Worm (Caenorhabditis elegans) whole organism, late embryonic: ENCODE measurements around the gene drr-1.

ENCODE experiments used
- C08G9.2 ChIP-seq: sonication (generic microtip); optimal IDR thresholded peaks from 2 replicates; lab custom pipeline; 2016; ENCODE audit warnings: mild to moderate bottlenecking, missing genetic modification characterization, moderate library complexity, missing compliant biosample characterization
- K02D7.2 ChIP-seq: sonication (generic microtip); optimal IDR thresholded peaks from 2 replicates; lab custom pipeline; 2017; ENCODE audit warnings: mild to moderate bottlenecking, missing genetic modification characterization, missing compliant biosample characterization
- K09A11.1 ChIP-seq: sonication (generic microtip); optimal IDR thresholded peaks from 2 replicates; lab custom pipeline; 2017; ENCODE audit warnings: antibody characterized with exemption, mild to moderate bottlenecking, missing genetic modification characterization, missing compliant biosample characterization; ENCODE audit not compliant: insufficient read depth
- Y22D7AL.16 ChIP-seq: sonication (generic microtip); optimal IDR thresholded peaks from 2 replicates; lab custom pipeline; 2016; ENCODE audit warnings: missing genetic modification characterization, missing compliant biosample characterization
- ceh-14 ChIP-seq: sonication (generic microtip); optimal IDR thresholded peaks from 2 replicates; lab custom pipeline; 2016; ENCODE audit warnings: missing genotype, missing genetic modification characterization, missing compliant biosample characterization
- ceh-18 ChIP-seq: sonication (generic microtip); optimal IDR thresholded peaks from 2 replicates; lab custom pipeline; 2016; ENCODE audit warnings: missing genetic modification characterization, missing compliant biosample characterization
- ceh-2 ChIP-seq: sonication (generic microtip); optimal IDR thresholded peaks from 2 replicates; lab custom pipeline; 2016; ENCODE audit warnings: missing genotype, missing genetic modification characterization, missing compliant biosample characterization
- ceh-31 ChIP-seq: sonication (generic microtip); optimal IDR thresholded peaks from 2 replicates; lab custom pipeline; 2016; ENCODE audit warnings: missing genetic modification characterization, missing compliant biosample characterization
- ceh-34 ChIP-seq: sonication (generic microtip); optimal IDR thresholded peaks from 2 replicates; lab custom pipeline; 2016; ENCODE audit warnings: mild to moderate bottlenecking, missing genetic modification characterization, missing compliant biosample characterization
- ceh-48 ChIP-seq: sonication (generic microtip); optimal IDR thresholded peaks from 2 replicates; lab custom pipeline; 2016; ENCODE audit warnings: missing genetic modification characterization, inconsistent platforms, missing compliant biosample characterization
- ceh-6 ChIP-seq: fragments of 200-800 bp; sonication (Bioruptor generic); optimal IDR thresholded peaks from 2 replicates; lab custom pipeline; 2018; ENCODE audit warnings: mild to moderate bottlenecking, missing genetic modification characterization, missing compliant biosample characterization
- che-1 ChIP-seq: sonication (generic microtip); optimal IDR thresholded peaks from 2 replicates; lab custom pipeline; 2016; ENCODE audit warnings: mild to moderate bottlenecking, missing genetic modification characterization, missing compliant biosample characterization
- dmd-4 ChIP-seq: sonication (generic microtip); optimal IDR thresholded peaks from 2 replicates; lab custom pipeline; 2016; ENCODE audit warnings: borderline replicate concordance, missing genetic modification characterization, missing compliant biosample characterization
- elt-2 ChIP-seq: sonication (generic microtip); optimal IDR thresholded peaks from 2 replicates; lab custom pipeline; 2016; ENCODE audit warnings: missing genetic modification reagents, missing genetic modification characterization, missing compliant biosample characterization
- ets-4 ChIP-seq: sonication (generic microtip); optimal IDR thresholded peaks from 2 replicates; lab custom pipeline; 2016; ENCODE audit warnings: missing genetic modification characterization, missing compliant biosample characterization
- eyg-1 ChIP-seq: sonication (generic microtip); optimal IDR thresholded peaks from 2 replicates; lab custom pipeline; 2016; ENCODE audit warnings: missing genotype, missing genetic modification characterization, missing compliant biosample characterization
- fax-1 ChIP-seq: sonication (generic microtip); optimal IDR thresholded peaks from 2 replicates; lab custom pipeline; 2016; ENCODE audit warnings: missing genotype, missing genetic modification characterization, missing compliant biosample characterization
- fkh-10 ChIP-seq: fragments of 150-350 bp; optimal IDR thresholded peaks from 2 replicates; lab custom pipeline; 2014; ENCODE audit warnings: missing biosample characterization, missing genetic modification reagents, missing genetic modification characterization
- gmeb-2 ChIP-seq: sonication (generic microtip); optimal IDR thresholded peaks from 2 replicates; lab custom pipeline; 2016; ENCODE audit warnings: missing genetic modification characterization, inconsistent platforms, missing compliant biosample characterization
- hlh-6 ChIP-seq: sonication (generic microtip); optimal IDR thresholded peaks from 2 replicates; lab custom pipeline; 2016; ENCODE audit warnings: missing genotype, missing genetic modification characterization, missing compliant biosample characterization
- lim-6 ChIP-seq: sonication (generic microtip); optimal IDR thresholded peaks from 2 replicates; lab custom pipeline; 2016; ENCODE audit warnings: missing genetic modification characterization, missing compliant biosample characterization
- lin-11 ChIP-seq: fragments of 200-800 bp; sonication (Bioruptor generic); optimal IDR thresholded peaks from 2 replicates; lab custom pipeline; 2018; ENCODE audit warnings: mild to moderate bottlenecking, missing genetic modification characterization, missing compliant biosample characterization
- nfya-1 ChIP-seq: sonication (generic microtip); optimal IDR thresholded peaks from 2 replicates; lab custom pipeline; 2017; ENCODE audit warnings: missing genetic modification characterization, mild to moderate bottlenecking, missing compliant biosample characterization, antibody characterized with exemption, moderate library complexity
- nhr-11 ChIP-seq: fragments of 150-350 bp; optimal IDR thresholded peaks from 2 replicates; lab custom pipeline; 2014; ENCODE audit warnings: missing biosample characterization, missing genetic modification characterization
- nhr-232 ChIP-seq: sonication (generic microtip); optimal IDR thresholded peaks from 2 replicates; lab custom pipeline; 2016; ENCODE audit warnings: missing genetic modification characterization, missing compliant biosample characterization
- npax-4 ChIP-seq: sonication (generic microtip); optimal IDR thresholded peaks from 2 replicates; lab custom pipeline; 2016; ENCODE audit warnings: missing genetic modification characterization, missing compliant biosample characterization
- pax-1 ChIP-seq: fragments of 150-350 bp; optimal IDR thresholded peaks from 2 replicates; lab custom pipeline; 2014; ENCODE audit warnings: missing biosample characterization, missing genetic modification characterization
- pha-4 ChIP-seq: fragments of 150-350 bp; optimal IDR thresholded peaks from 2 replicates; lab custom pipeline; 2018; ENCODE audit warnings: missing biosample characterization, missing genetic modification reagents, missing genetic modification characterization
- pros-1 ChIP-seq: fragments of 150-350 bp; optimal IDR thresholded peaks from 2 replicates; lab custom pipeline; 2014; ENCODE audit warnings: missing biosample characterization, missing genetic modification reagents, missing genetic modification characterization
- rnt-1 ChIP-seq: sonication (generic microtip); optimal IDR thresholded peaks from 2 replicates; lab custom pipeline; 2016; ENCODE audit warnings: missing genetic modification characterization, missing compliant biosample characterization
- sox-2 ChIP-seq: fragments of 200-800 bp; sonication (Bioruptor generic); IDR thresholded peaks from 2 replicates; pipeline ENCODE4 v1.3.6; 2022; ENCODE audit warnings: missing genetic modification reagents, missing genetic modification characterization, missing compliant biosample characterization
- syd-9 ChIP-seq: sonication (generic microtip); optimal IDR thresholded peaks from 2 replicates; lab custom pipeline; 2016; ENCODE audit warnings: mild to moderate bottlenecking, missing genetic modification characterization, moderate library complexity, missing compliant biosample characterization
- unc-86 ChIP-seq: sonication (generic microtip); optimal IDR thresholded peaks from 2 replicates; lab custom pipeline; 2016; ENCODE audit warnings: missing genetic modification characterization, missing compliant biosample characterization
- ztf-16 ChIP-seq: sonication (generic microtip); optimal IDR thresholded peaks from 2 replicates; lab custom pipeline; 2017; ENCODE audit warnings: missing genetic modification characterization, missing compliant biosample characterization

Gene drr-1

DNA sequence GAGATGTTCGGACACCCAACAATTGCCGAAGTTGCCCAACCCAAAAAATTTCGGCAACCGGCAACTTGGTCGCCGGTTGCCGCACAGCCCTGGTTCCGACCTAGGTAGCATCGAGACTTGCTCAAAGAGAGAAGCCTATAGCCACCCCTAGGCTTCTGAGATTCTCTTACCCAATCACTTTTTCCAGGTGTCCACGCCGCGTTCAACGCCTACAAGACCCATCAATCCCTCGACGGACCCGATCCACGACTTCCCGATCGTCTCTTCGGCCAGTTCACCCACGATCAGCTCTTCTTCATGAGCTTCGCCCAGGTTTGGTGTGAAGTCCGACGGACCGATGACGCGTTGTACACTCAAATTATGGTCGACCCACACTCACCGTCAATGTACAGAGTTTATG, 20.1 kb upstream of the drr-1 start:
- no peak for TF ChIP-seq rnt-1
- TF ChIP-seq lim-6 (tag; lab: Kevin White, UChicago) = no peak
- TF ChIP-seq pax-1 (tag; lab: Kevin White, UChicago) = no peak
- TF ChIP-seq che-1 = no peak
- TF ChIP-seq npax-4 (tag; lab: Kevin White, UChicago) = no peak
- TF ChIP-seq lin-11 (tag; lab: Kevin White, UChicago) = no peak
- TF ChIP-seq C08G9.2 (tag; lab: Kevin White, UChicago) = no peak
- TF ChIP-seq sox-2 = no peak
- no peak for TF ChIP-seq dmd-4
- TF ChIP-seq fkh-10 (GFP tag; lab: Kevin White, UChicago) = no peak
- TF ChIP-seq ceh-48 (tag; lab: Kevin White, UChicago) = no peak
- no peak for TF ChIP-seq K09A11.1 (tag; lab: Kevin White, UChicago)
- no peak for TF ChIP-seq ztf-16 (tag; lab: Kevin White, UChicago)
- TF ChIP-seq gmeb-2 (tag; lab: Kevin White, UChicago) = no peak
- TF ChIP-seq nhr-11 = no peak
- no peak for TF ChIP-seq ceh-34 (tag; lab: Kevin White, UChicago)

DNA sequence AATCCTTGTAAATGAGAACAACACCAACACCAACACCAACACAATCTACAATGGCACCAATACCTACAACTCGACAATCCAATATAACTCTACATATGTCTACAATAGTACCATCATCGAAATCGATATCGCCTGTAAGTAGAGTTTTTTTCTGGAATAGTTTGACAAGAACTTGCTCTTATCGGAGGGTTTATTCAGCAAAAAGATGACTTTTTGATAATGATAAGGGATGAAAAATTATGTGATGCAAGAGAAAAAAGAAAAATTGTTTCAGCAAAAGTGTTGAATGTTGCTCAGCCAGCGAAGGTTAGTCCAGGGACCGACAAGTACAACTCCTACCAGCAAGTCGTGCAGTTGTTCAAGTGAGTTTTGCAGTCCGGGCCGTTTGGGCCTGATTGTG, 12.9 kb upstream of the drr-1 start:
- TF ChIP-seq pha-4 (tag; lab: Kevin White, UChicago) (no peak), ceh-14 (tag; lab: Kevin White, UChicago) (no peak), ceh-18 (tag; lab: Kevin White, UChicago) (no peak), Y22D7AL.16 (tag; lab: Kevin White, UChicago) (no peak), ceh-6 (GFP tag; lab: Kevin White, UChicago) (no peak), elt-2 (tag; lab: Kevin White, UChicago) (no peak)

DNA sequence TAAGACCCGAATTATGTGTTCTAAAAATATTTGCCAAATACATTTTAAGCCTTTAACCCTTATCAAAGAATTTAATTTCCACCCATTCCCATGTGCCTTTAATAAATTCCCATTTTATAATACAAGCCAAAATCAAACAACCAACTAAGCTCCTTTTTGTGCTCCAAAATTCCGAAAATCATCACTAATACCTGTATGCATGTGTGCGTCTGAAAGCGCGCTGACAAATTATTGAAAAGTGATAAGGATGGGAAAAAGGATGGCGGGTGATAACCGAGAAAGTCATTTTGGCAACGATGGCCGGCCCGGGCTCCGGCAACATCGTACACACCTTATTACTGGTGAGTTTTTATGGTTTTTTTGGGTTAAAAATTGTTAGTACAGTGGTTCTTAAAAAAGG, 11.8 kb upstream of the drr-1 start, which contains the start of gene nep-17:
Gene nep-17 (plus strand): TSS at position 285 of the 400 bp plus-strand sequence.
- TF ChIP-seq unc-86 (tag; lab: Kevin White, UChicago) = no peak

DNA sequence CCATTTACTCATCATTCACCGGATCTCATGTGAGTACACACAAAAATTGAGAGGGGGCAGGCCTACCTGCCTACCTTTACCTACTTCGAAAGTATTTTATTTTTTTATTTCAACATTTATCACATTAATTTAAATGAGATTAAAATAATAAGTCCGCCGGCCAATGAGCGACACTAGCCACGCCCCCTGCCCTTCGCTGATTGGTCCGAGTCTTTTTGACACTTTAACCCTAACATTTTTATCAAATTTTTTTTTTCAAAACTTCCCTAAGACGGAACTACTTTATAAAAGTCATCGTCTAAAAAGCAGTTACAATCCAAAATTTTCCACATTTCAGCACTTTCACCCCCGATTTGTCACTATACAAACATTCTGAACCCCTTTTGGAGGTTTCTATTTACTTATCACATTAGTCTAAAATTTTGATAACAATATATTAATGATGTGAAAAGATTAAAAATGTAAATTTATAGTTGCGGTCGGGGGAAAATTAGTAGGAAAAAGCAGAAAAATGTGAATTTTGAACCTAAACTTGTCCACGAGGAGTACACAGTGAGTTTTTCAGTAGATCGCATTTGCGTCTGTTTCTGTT, 10.4 kb upstream of the drr-1 start:
- TF ChIP-seq pros-1 = no peak
- TF ChIP-seq nfya-1 (tag; lab: Kevin White, UChicago) = peak; percentile 59

DNA sequence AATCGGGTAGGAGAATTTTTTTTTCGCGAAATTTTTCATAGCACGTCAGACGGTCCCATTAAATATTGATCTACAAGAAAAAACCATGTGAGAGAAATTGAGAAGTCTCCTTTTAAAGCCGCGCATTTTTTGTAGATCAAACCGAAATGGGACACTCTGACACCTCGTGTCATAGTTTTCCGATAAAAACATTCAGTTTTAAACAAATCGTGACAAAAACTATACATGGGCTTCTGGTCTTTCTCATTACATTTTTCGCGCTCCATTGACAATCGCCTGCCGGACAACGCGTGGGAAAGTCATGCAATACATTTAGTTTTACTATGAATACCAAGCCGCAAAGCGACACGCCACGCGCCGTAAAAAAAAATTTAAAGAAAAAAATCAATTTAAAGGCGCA, 9.7 kb upstream of the drr-1 start:
- TF ChIP-seq eyg-1 (tag; lab: Kevin White, UChicago) = no peak
- no peak for TF ChIP-seq nhr-232
- no peak for TF ChIP-seq gmeb-2 (tag; lab: Kevin White, UChicago)
- no peak for TF ChIP-seq fax-1
- TF ChIP-seq ets-4 (tag; lab: Kevin White, UChicago) = no peak
- TF ChIP-seq ztf-16 (tag; lab: Kevin White, UChicago) = no peak
- TF ChIP-seq sox-2 = no peak
- no peak for TF ChIP-seq ceh-2 (tag; lab: Kevin White, UChicago)
- TF ChIP-seq syd-9 = no peak
- no peak for TF ChIP-seq C08G9.2 (tag; lab: Kevin White, UChicago)
- TF ChIP-seq K02D7.2 (tag; lab: Kevin White, UChicago) = no peak
- TF ChIP-seq hlh-6 (tag; lab: Kevin White, UChicago) = no peak
- TF ChIP-seq ceh-31 (tag; lab: Kevin White, UChicago) = no peak
